Fruit fly (Drosophila melanogaster): ENCODE data around the gene CG18530.

- TF ChIP-seq CTCF (optimal IDR thresholded peaks at IDR 0.05) = no peak
- TF ChIP-seq CG8478 (optimal IDR thresholded peaks at IDR 0.05) = no peak
Observed at dm6 chr3R:12666206-12666834, 33.2 kb downstream of the CG18530 start.
